Worm (Caenorhabditis elegans): ENCODE measurements around the gene cec-2.

DNA sequence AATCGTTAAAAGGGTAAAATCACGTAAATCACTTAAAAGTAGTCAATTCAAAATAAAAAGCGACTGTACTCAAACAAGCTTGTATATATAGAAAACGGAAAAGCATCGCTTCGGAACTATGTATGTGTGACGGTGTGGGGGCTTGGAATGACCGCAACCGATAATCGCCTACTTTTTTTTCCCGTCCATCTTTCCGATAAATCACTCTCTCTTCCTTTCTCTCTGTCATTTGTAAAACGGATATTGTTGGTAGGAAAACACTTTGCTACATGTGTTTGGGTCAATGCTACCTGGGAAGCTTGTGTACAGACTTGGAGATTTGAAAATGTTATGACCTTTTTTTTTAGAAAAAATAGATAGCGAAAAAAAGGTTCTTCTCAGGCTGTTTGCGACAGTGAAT is 54.3 kb downstream of the cec-2 start:
- TF ChIP-seq hpl-2 (GFP tag; optimal IDR thresholded peaks at IDR 0.05) (no peak), unc-98 (GFP tag; IDR thresholded peaks at IDR 0.05) (no peak), snpc-4 (tag; optimal IDR thresholded peaks at IDR 0.05) (no peak), pax-3 (tag; optimal IDR thresholded peaks at IDR 0.05) (no peak), ztf-11 (tag; optimal IDR thresholded peaks at IDR 0.05) (no peak), C16A3.4 (tag; optimal IDR thresholded peaks at IDR 0.05) (no peak), skn-1 (tag; optimal IDR thresholded peaks at IDR 0.05) (no peak), nhr-11 (tag; optimal IDR thresholded peaks at IDR 0.05) (no peak), nhr-237 (tag; optimal IDR thresholded peaks at IDR 0.05) (no peak), dpl-1 (GFP tag; optimal IDR thresholded peaks at IDR 0.05) (no peak), ets-5 (GFP tag; IDR thresholded peaks at IDR 0.05) (no peak), nhr-76 (tag; optimal IDR thresholded peaks at IDR 0.05) (no peak), lsy-2 (tag; optimal IDR thresholded peaks at IDR 0.05) (no peak), irx-1 (tag; optimal IDR thresholded peaks at IDR 0.05) (no peak)

All from whole organism, L1 larva.